Worm (Caenorhabditis elegans) whole organism, L2 larva: ENCODE data around the gene ugt-12.

Experiments used
- aly-2 ChIP-seq: fragments of 150-350 bp; optimal IDR thresholded peaks from 2 replicates; lab custom pipeline; 2014; ENCODE audit warnings: missing biosample characterization, missing genetic modification characterization
- ceh-82 ChIP-seq: fragments of 150-350 bp; optimal IDR thresholded peaks from 2 replicates; lab custom pipeline; 2014; ENCODE audit warnings: missing biosample characterization, missing genetic modification characterization
- lin-13 ChIP-seq: fragments of 150-350 bp; optimal IDR thresholded peaks from 2 replicates; lab custom pipeline; 2014; ENCODE audit warnings: missing biosample characterization, missing genetic modification reagents, missing genetic modification characterization
- mbf-1 ChIP-seq: sonication (generic microtip); optimal IDR thresholded peaks from 2 replicates; lab custom pipeline; 2017; ENCODE audit warnings: missing biosample characterization, missing genetic modification characterization

DNA sequence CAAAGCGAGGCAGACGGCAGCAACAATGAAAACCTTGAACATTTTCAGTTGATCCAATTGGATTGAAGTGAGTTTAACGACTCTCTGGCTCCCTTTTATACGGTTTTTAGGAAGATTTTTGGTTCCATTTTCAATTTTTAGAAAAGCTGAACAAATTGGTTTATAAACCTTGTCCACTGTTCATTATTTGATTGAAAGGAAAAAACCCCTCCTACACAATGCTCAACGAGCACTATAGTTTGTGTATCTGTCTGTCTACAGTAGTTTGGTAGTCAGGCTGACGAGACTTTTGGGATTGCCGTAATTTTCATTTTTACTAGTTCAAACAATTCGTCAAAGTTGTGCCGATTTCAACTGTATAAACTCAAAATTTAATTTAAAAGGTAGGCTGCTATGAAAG, 10.2 kb downstream of the ugt-12 start, which contains the start of gene T19H12.15:
- TF ChIP-seq ceh-82 (no peak), aly-2 (no peak), lin-13 (GFP tag; lab: Kevin White, UChicago) (no peak), mbf-1 (no peak)
